Worm (Caenorhabditis elegans) whole organism, L1 larva: ENCODE results near the gene Y75B8A.6.

ENCODE experiments used
- elt-3 ChIP-seq, 6 experiments: fragments of 150-350 bp in 1 of 6; sonication (generic microtip); optimal IDR thresholded peaks; 2 replicates each; lab custom pipeline; 2017 to 2018; ENCODE audit warnings: missing biosample characterization in 6 of 6, missing genetic modification characterization in 6 of 6, inconsistent platforms in 1 of 6
- lin-39 ChIP-seq: fragments of 150-350 bp; optimal IDR thresholded peaks from 2 replicates; lab custom pipeline; 2014; ENCODE audit warnings: missing biosample characterization, missing genetic modification reagents, missing genetic modification characterization
- nhr-237 ChIP-seq: fragments of 150-350 bp; optimal IDR thresholded peaks from 2 replicates; lab custom pipeline; 2014; ENCODE audit warnings: missing biosample characterization, missing genetic modification characterization
- skn-1 ChIP-seq: fragments of 150-350 bp; optimal IDR thresholded peaks from 2 replicates; lab custom pipeline; 2014; ENCODE audit warnings: missing biosample characterization, missing genetic modification characterization
- sup-37 ChIP-seq: fragments of 200-800 bp; sonication (Bioruptor generic); optimal IDR thresholded peaks from 2 replicates; lab custom pipeline; 2018; ENCODE audit warnings: mild to moderate bottlenecking, missing genetic modification characterization, missing compliant biosample characterization
- tbx-2 ChIP-seq: sonication (generic microtip); optimal IDR thresholded peaks from 2 replicates; lab custom pipeline; 2016; ENCODE audit warnings: missing genetic modification characterization, missing compliant biosample characterization
- unc-130 ChIP-seq: fragments of 150-350 bp; optimal IDR thresholded peaks from 2 replicates; lab custom pipeline; 2017; ENCODE audit warnings: missing biosample characterization, missing genetic modification characterization, inconsistent platforms
- unc-62 ChIP-seq: fragments of 150-350 bp; optimal IDR thresholded peaks from 2 replicates; lab custom pipeline; 2014; ENCODE audit warnings: missing biosample characterization, missing genetic modification reagents, missing genetic modification characterization

DNA sequence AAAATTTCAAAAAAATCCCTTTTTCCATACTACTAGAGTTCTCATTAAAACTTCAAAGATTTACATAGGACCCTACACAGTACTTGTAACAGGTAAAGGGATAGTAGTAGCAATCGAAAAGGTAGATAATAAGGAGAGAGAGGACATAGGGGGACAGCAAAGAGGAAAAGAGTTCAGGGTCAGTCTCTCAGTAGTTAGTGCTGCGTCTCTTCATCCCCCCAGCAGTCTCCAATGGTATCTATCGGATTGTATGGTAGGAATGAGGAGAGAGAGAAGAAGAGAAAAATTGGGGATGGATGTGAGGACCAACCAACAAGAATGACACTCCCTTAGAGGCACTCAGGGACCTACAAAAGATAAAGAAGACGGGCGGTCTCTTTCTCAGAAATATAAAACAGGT, 9.3 kb upstream of the Y75B8A.6 start:
- TF ChIP-seq sup-37 (GFP tag; lab: Kevin White, UChicago), result no peak
- TF ChIP-seq lin-39 (tag; lab: Kevin White, UChicago), result no peak
- no peak for TF ChIP-seq tbx-2 (tag; lab: Kevin White, UChicago)
- TF ChIP-seq unc-62 (GFP tag; lab: Kevin White, UChicago), result no peak
- no peak for TF ChIP-seq unc-130 (tag; lab: Kevin White, UChicago)
- TF ChIP-seq skn-1 (tag; lab: Kevin White, UChicago), result no peak
- no peak for TF ChIP-seq elt-3 (tag; optimal IDR thresholded peaks at IDR 0.05; lab: Kevin White, UChicago)
- no peak for TF ChIP-seq nhr-237
